Fruit fly (Drosophila melanogaster) whole organism, wandering third instar larva: Measurements from ENCODE around the gene CG15530.

Experiments
- HLH106 ChIP-seq: fragments of 200-800 bp; optimal IDR thresholded peaks from 3 replicates; lab custom pipeline; 2019; ENCODE audit warnings: missing biosample characterization, mild to moderate bottlenecking, missing genetic modification characterization, moderate library complexity
- dsf ChIP-seq: sonication (Bioruptor generic); optimal IDR thresholded peaks from 2 replicates; lab custom pipeline; 2016; ENCODE audit warnings: missing biosample characterization, missing genetic modification characterization, borderline replicate concordance
- pan ChIP-seq: fragments of >200 bp; optimal IDR thresholded peaks from 2 replicates; lab custom pipeline; 2017

DNA sequence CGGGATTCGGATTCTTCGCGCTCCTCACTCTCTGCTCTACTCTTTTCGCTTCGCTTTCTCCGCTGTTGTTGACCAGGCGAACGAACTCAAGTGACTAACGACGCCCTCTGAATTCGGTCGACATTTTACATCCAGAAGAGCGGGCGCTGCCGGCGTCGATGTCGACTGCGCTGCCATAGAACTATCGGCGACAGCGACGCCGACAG, 25.1 kb downstream of the CG15530 start, which contains the start of gene CG9743:
- no peak for TF ChIP-seq pan
- TF ChIP-seq dsf (GFP tag; lab: Kevin White, UChicago): no peak
- no peak for TF ChIP-seq HLH106 (tag; lab: Kevin White, UChicago)
